Worm (Caenorhabditis elegans): Measurements from ENCODE around the gene T20D4.7.

DNA sequence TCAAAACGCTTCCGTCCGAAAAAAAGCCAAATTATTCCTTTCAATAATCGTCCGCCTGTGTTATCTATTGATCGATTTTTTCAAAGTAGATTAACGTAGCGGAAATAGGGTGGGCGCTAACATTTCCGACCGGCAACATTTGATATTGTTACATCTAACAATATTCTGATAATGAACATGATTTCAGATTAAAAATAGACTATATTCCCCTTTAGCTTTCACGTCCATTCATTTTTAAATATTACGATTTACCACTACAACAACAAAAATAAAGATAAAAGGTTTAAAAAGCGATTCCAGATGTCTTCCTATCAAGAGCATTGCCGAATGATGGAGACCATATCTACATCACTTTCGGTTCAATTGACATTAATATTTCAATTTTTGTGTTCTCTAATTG lies 17.4 kb downstream of the T20D4.7 start, which contains the start of gene srab-22:
- no peak for TF ChIP-seq nhr-77 (tag; optimal IDR thresholded peaks at IDR 0.05)
- no peak for TF ChIP-seq snpc-1.2 (GFP tag; IDR thresholded peaks at IDR 0.05)
